Worm (Caenorhabditis elegans): Measurements from ENCODE around the gene srlf-7.

ce11 chrIV:7188528-7189422, at the start of gene srlf-7:
- TF ChIP-seq nhr-28 (tag; optimal IDR thresholded peaks at IDR 0.05) = no peak
- TF ChIP-seq pha-4 (tag; optimal IDR thresholded peaks at IDR 0.05) = peak; percentile 97
- no peak for TF ChIP-seq egl-27 (tag; optimal IDR thresholded peaks at IDR 0.05)
- TF ChIP-seq jun-1 (tag; optimal IDR thresholded peaks at IDR 0.05) = peak; percentile 88
- TF ChIP-seq nhr-23 (tag; optimal IDR thresholded peaks at IDR 0.05) = peak; percentile 71
- no peak for TF ChIP-seq ZK546.5 (tag; optimal IDR thresholded peaks at IDR 0.05)
- TF ChIP-seq nfya-1 (tag; optimal IDR thresholded peaks at IDR 0.05; ENCODE audit: insufficient read depth) = no peak
- no peak for TF ChIP-seq fos-1 (tag; optimal IDR thresholded peaks at IDR 0.05)
- peak; percentile 9 for TF ChIP-seq snpc-4 (tag; optimal IDR thresholded peaks at IDR 0.05)

Measured in whole organism, L3 larva.